Worm (Caenorhabditis elegans) whole organism, L1 larva: Measurements from ENCODE around the gene C16B8.2.

ENCODE experiments used
- C04F5.9 ChIP-seq: sonication (generic microtip); optimal IDR thresholded peaks from 2 replicates; lab custom pipeline; 2016; ENCODE audit warnings: missing genetic modification characterization, missing compliant biosample characterization
- C16A3.4 ChIP-seq: fragments of 150-350 bp; optimal IDR thresholded peaks from 2 replicates; lab custom pipeline; 2014; ENCODE audit warnings: missing biosample characterization, missing genetic modification characterization
- F16B12.6 ChIP-seq: fragments of 150-350 bp; optimal IDR thresholded peaks from 2 replicates; lab custom pipeline; 2014; ENCODE audit warnings: missing biosample characterization, missing genetic modification characterization
- Y116A8C.19 ChIP-seq: sonication (generic microtip); optimal IDR thresholded peaks from 2 replicates; lab custom pipeline; 2016; ENCODE audit warnings: missing compliant biosample characterization, missing genetic modification characterization, borderline replicate concordance
- alr-1 ChIP-seq: fragments of 200-800 bp; sonication (Bioruptor generic); optimal IDR thresholded peaks from 2 replicates; lab custom pipeline; 2018; ENCODE audit warnings: borderline replicate concordance, mild to moderate bottlenecking, missing genetic modification characterization, missing compliant biosample characterization
- blmp-1 ChIP-seq: fragments of 150-350 bp; optimal IDR thresholded peaks from 2 replicates; lab custom pipeline; 2014; ENCODE audit warnings: missing biosample characterization, missing genetic modification characterization
- ceh-63 ChIP-seq: fragments of 200-800 bp; sonication (Bioruptor generic); optimal IDR thresholded peaks from 2 replicates; lab custom pipeline; 2018; ENCODE audit warnings: mild to moderate bottlenecking, missing genetic modification characterization, missing compliant biosample characterization
- ceh-82 ChIP-seq, 3 experiments: fragments of 150-350 bp in 1 of 3; sonication (generic microtip) in 2 of 3; optimal IDR thresholded peaks; 2 replicates each; lab custom pipeline; 2014 to 2017; ENCODE audit warnings: missing biosample characterization in 3 of 3, missing genetic modification characterization in 3 of 3
- ceh-88 ChIP-seq: fragments of 200-800 bp; sonication (Bioruptor generic); IDR thresholded peaks from 2 replicates; pipeline ENCODE4 v1.3.6; 2022; ENCODE audit warnings: missing genetic modification characterization, missing compliant biosample characterization
- ceh-90 ChIP-seq: sonication (generic microtip); optimal IDR thresholded peaks from 2 replicates; lab custom pipeline; 2016; ENCODE audit warnings: missing genetic modification characterization, missing compliant biosample characterization
- ces-1 ChIP-seq: fragments of 150-350 bp; optimal IDR thresholded peaks from 2 replicates; lab custom pipeline; 2014; ENCODE audit warnings: missing biosample characterization, missing genetic modification reagents, missing genetic modification characterization
- dpl-1 ChIP-seq, 3 experiments: fragments of 150-350 bp in 2 of 3; sonication (generic microtip) in 1 of 3; optimal IDR thresholded peaks; 2 replicates each; lab custom pipeline; 2014 to 2017; ENCODE audit warnings: missing biosample characterization in 3 of 3, missing genetic modification characterization in 3 of 3, missing genetic modification reagents in 3 of 3
- dsc-1 ChIP-seq: sonication (generic microtip); optimal IDR thresholded peaks from 2 replicates; lab custom pipeline; 2016; ENCODE audit warnings: mild to moderate bottlenecking, missing genetic modification characterization, missing compliant biosample characterization
- efl-3 ChIP-seq: fragments of 200-800 bp; sonication (Bioruptor generic); optimal IDR thresholded peaks from 2 replicates; lab custom pipeline; 2018; ENCODE audit warnings: mild to moderate bottlenecking, missing genetic modification characterization, missing compliant biosample characterization
- egl-13 ChIP-seq: sonication (generic microtip); optimal IDR thresholded peaks from 2 replicates; lab custom pipeline; 2016; ENCODE audit warnings: missing genotype, missing genetic modification reagents, missing genetic modification characterization, missing compliant biosample characterization
- egl-27 ChIP-seq, 2 experiments: fragments of 150-350 bp in 1 of 2; sonication (generic microtip); optimal IDR thresholded peaks; 3 replicates each; lab custom pipeline; 2017 to 2018; ENCODE audit warnings: missing biosample characterization in 2 of 2, missing genetic modification characterization in 2 of 2, missing genetic modification reagents in 2 of 2
- ets-5 ChIP-seq: fragments of 200-800 bp; sonication (Bioruptor generic); IDR thresholded peaks from 2 replicates; pipeline ENCODE4 v1.3.6; 2022; ENCODE audit warnings: missing genetic modification characterization, missing compliant biosample characterization
- fkh-10 ChIP-seq: sonication (generic microtip); optimal IDR thresholded peaks from 2 replicates; lab custom pipeline; 2017; ENCODE audit warnings: missing biosample characterization, missing genetic modification reagents, missing genetic modification characterization
- fos-1 ChIP-seq: fragments of 150-350 bp; optimal IDR thresholded peaks from 2 replicates; lab custom pipeline; 2014; ENCODE audit warnings: missing biosample characterization, missing genetic modification characterization
- hlh-17 ChIP-seq: fragments of 200-800 bp; sonication (Bioruptor generic); optimal IDR thresholded peaks from 2 replicates; lab custom pipeline; 2018; ENCODE audit warnings: missing genetic modification characterization, mild to moderate bottlenecking, missing compliant biosample characterization, moderate library complexity, borderline replicate concordance
- hpl-2 ChIP-seq: fragments of 150-350 bp; optimal IDR thresholded peaks from 2 replicates; lab custom pipeline; 2014; ENCODE audit warnings: missing biosample characterization, missing genetic modification reagents, missing genetic modification characterization
- irx-1 ChIP-seq: sonication (generic microtip); optimal IDR thresholded peaks from 2 replicates; lab custom pipeline; 2016; ENCODE audit warnings: missing genetic modification characterization, missing compliant biosample characterization
- isw-1 ChIP-seq: fragments of 200-800 bp; sonication (Bioruptor generic); IDR thresholded peaks from 2 replicates; pipeline ENCODE4 v1.3.6; 2022; ENCODE audit warnings: missing genetic modification characterization, missing compliant biosample characterization
- jun-1 ChIP-seq: fragments of 150-350 bp; optimal IDR thresholded peaks from 2 replicates; lab custom pipeline; 2014; ENCODE audit warnings: missing biosample characterization, missing genetic modification reagents, missing genetic modification characterization
- lin-13 ChIP-seq: fragments of 150-350 bp; optimal IDR thresholded peaks from 2 replicates; lab custom pipeline; 2014; ENCODE audit warnings: missing biosample characterization, missing genetic modification reagents, missing genetic modification characterization
- lin-14 ChIP-seq: fragments of 200-800 bp; sonication (Bioruptor generic); optimal IDR thresholded peaks from 2 replicates; lab custom pipeline; 2018; ENCODE audit warnings: mild to moderate bottlenecking, missing genetic modification characterization, moderate library complexity, missing compliant biosample characterization
- lin-39 ChIP-seq: fragments of 150-350 bp; optimal IDR thresholded peaks from 2 replicates; lab custom pipeline; 2014; ENCODE audit warnings: missing biosample characterization, missing genetic modification reagents, missing genetic modification characterization
- lsy-2 ChIP-seq, 2 experiments: fragments of 150-350 bp; optimal IDR thresholded peaks; 2 replicates each; lab custom pipeline; 2014; ENCODE audit warnings: missing biosample characterization in 2 of 2, missing genetic modification characterization in 2 of 2
- mab-9 ChIP-seq: fragments of 200-800 bp; sonication (Bioruptor generic); IDR thresholded peaks from 2 replicates; pipeline ENCODE4 v1.3.6; 2022; ENCODE audit warnings: missing genetic modification reagents, missing genetic modification characterization, missing compliant biosample characterization
- mdl-1 ChIP-seq, 2 experiments: fragments of 150-350 bp; optimal IDR thresholded peaks; 2 replicates each; lab custom pipeline; 2014 to 2017; ENCODE audit warnings: missing biosample characterization in 2 of 2, missing genetic modification characterization in 2 of 2, inconsistent platforms in 1 of 2
- mep-1 ChIP-seq: fragments of 150-350 bp; optimal IDR thresholded peaks from 2 replicates; lab custom pipeline; 2014; ENCODE audit warnings: missing biosample characterization, missing genetic modification characterization
- nhr-19 ChIP-seq: fragments of 200-800 bp; sonication (Bioruptor generic); conservative IDR thresholded peaks from 2 replicates; pipeline ENCODE4 v1.3.6; 2022; ENCODE audit warnings: missing genetic modification characterization, missing compliant biosample characterization
- nhr-28 ChIP-seq: fragments of 150-350 bp; optimal IDR thresholded peaks from 2 replicates; lab custom pipeline; 2014; ENCODE audit warnings: missing biosample characterization, missing genetic modification characterization
- nhr-47 ChIP-seq: sonication (generic microtip); optimal IDR thresholded peaks from 2 replicates; lab custom pipeline; 2016; ENCODE audit warnings: mild to moderate bottlenecking, missing genetic modification characterization, moderate library complexity, missing compliant biosample characterization
- nhr-76 ChIP-seq: sonication (generic microtip); optimal IDR thresholded peaks from 2 replicates; lab custom pipeline; 2017; ENCODE audit warnings: missing biosample characterization, missing genetic modification characterization
- nhr-77 ChIP-seq: fragments of 150-350 bp; optimal IDR thresholded peaks from 2 replicates; lab custom pipeline; 2014; ENCODE audit warnings: missing biosample characterization, missing genetic modification characterization
- nhr-84 ChIP-seq: sonication (generic microtip); optimal IDR thresholded peaks from 2 replicates; lab custom pipeline; 2017; ENCODE audit warnings: missing biosample characterization, missing genetic modification characterization
- nhr-85 ChIP-seq: sonication (generic microtip); peaks from one replicate; lab custom pipeline; 2016; ENCODE audit warnings: missing genetic modification characterization, inconsistent platforms, missing compliant biosample characterization
- nhr-90 ChIP-seq: sonication (generic microtip); optimal IDR thresholded peaks from 2 replicates; lab custom pipeline; 2016; ENCODE audit warnings: mild to moderate bottlenecking, missing genetic modification characterization, missing compliant biosample characterization; ENCODE audit not compliant: poor library complexity
- pax-3 ChIP-seq: fragments of 200-800 bp; sonication (Bioruptor generic); optimal IDR thresholded peaks from 2 replicates; lab custom pipeline; 2018; ENCODE audit warnings: mild to moderate bottlenecking, missing genetic modification characterization, moderate library complexity, missing compliant biosample characterization
- snu-23 ChIP-seq: sonication (generic microtip); optimal IDR thresholded peaks from 2 replicates; lab custom pipeline; 2016; ENCODE audit warnings: missing genetic modification characterization, missing compliant biosample characterization
- sox-4 ChIP-seq: sonication (generic microtip); optimal IDR thresholded peaks from 2 replicates; lab custom pipeline; 2016; ENCODE audit warnings: missing genetic modification characterization, missing compliant biosample characterization
- sup-37 ChIP-seq: fragments of 200-800 bp; sonication (Bioruptor generic); optimal IDR thresholded peaks from 2 replicates; lab custom pipeline; 2018; ENCODE audit warnings: mild to moderate bottlenecking, missing genetic modification characterization, missing compliant biosample characterization
- swsn-7 ChIP-seq: sonication (generic microtip); optimal IDR thresholded peaks from 2 replicates; lab custom pipeline; 2016; ENCODE audit warnings: missing genetic modification characterization, missing compliant biosample characterization
- unc-30 ChIP-seq: sonication (generic microtip); optimal IDR thresholded peaks from 2 replicates; lab custom pipeline; 2017; ENCODE audit warnings: missing biosample characterization, missing genetic modification characterization
- unc-86 ChIP-seq: sonication (generic microtip); optimal IDR thresholded peaks from 2 replicates; lab custom pipeline; 2016; ENCODE audit warnings: missing genetic modification characterization, missing compliant biosample characterization
- unc-98 ChIP-seq: fragments of 200-800 bp; sonication (Bioruptor generic); IDR thresholded peaks from 2 replicates; pipeline ENCODE4 v1.3.6; 2022; ENCODE audit warnings: missing genetic modification characterization, missing compliant biosample characterization
- vab-15 ChIP-seq: sonication (generic microtip); optimal IDR thresholded peaks from 2 replicates; lab custom pipeline; 2017; ENCODE audit warnings: missing genotype, mild to moderate bottlenecking, missing genetic modification characterization, missing compliant biosample characterization
- xbp-1 ChIP-seq: sonication (generic microtip); optimal IDR thresholded peaks from 2 replicates; lab custom pipeline; 2016; ENCODE audit warnings: missing genetic modification characterization, missing compliant biosample characterization
- zag-1 ChIP-seq: fragments of 150-350 bp; optimal IDR thresholded peaks from 2 replicates; lab custom pipeline; 2014; ENCODE audit warnings: missing biosample characterization, missing genetic modification characterization
- ztf-11 ChIP-seq, 2 experiments: sonication (generic microtip); optimal IDR thresholded peaks; 2 replicates each; lab custom pipeline; 2016 to 2017; ENCODE audit warnings: missing genetic modification characterization in 2 of 2, missing biosample characterization in 1 of 2, missing compliant biosample characterization in 1 of 2

C16B8.2 gene

ce11 chrX:3969980-3970403, 3.8 kb upstream of the C16B8.2 start (continued):
- TF ChIP-seq ceh-88 (peak; percentile 57), hpl-2 (GFP tag; lab: Kevin White, UChicago) (no peak), nhr-19 (GFP tag; lab: Robert Waterston, UW) (peak; percentile 81), unc-30 (tag; lab: Kevin White, UChicago) (no peak), snu-23 (GFP tag; lab: Kevin White, UChicago) (peak; percentile 92), sox-4 (tag; lab: Kevin White, UChicago) (no peak), nhr-47 (peak; percentile 86), xbp-1 (peak; percentile 74), ceh-90 (no peak), ceh-82 (tag; optimal IDR thresholded peaks at IDR 0.05; lab: Kevin White, UChicago) (peak; percentile 69 to 70 (median 70)), fkh-10 (GFP tag; lab: Kevin White, UChicago) (peak; percentile 63), egl-27 (tag; optimal IDR thresholded peaks at IDR 0.05; lab: Kevin White, UChicago) (peak in 1 of 2 experiments; percentile 41), blmp-1 (tag; lab: Kevin White, UChicago) (no peak), nhr-84 (tag; lab: Kevin White, UChicago) (no peak), jun-1 (tag; lab: Kevin White, UChicago) (peak; percentile 55), mep-1 (tag; lab: Kevin White, UChicago) (peak; percentile 91), mab-9 (GFP tag; lab: Robert Waterston, UW) (peak; percentile 59), sup-37 (GFP tag; lab: Kevin White, UChicago) (peak; percentile 12), lin-14 (GFP tag; lab: Kevin White, UChicago) (peak; percentile 89), dsc-1 (tag; lab: Kevin White, UChicago) (peak; percentile 80), ets-5 (GFP tag; lab: Robert Waterston, UW) (no peak), ces-1 (GFP tag; lab: Kevin White, UChicago) (peak; percentile 0), lsy-2 (tag; optimal IDR thresholded peaks at IDR 0.05; lab: Kevin White, UChicago) (peak; percentile 62 to 72), unc-86 (tag; lab: Kevin White, UChicago) (peak; percentile 68), nhr-76 (tag; lab: Kevin White, UChicago) (no peak), nhr-77 (peak; percentile 77), efl-3 (GFP tag; lab: Kevin White, UChicago) (no peak), swsn-7 (tag; lab: Kevin White, UChicago) (peak; percentile 80), isw-1 (GFP tag; lab: Robert Waterston, UW) (peak; percentile 29), Y116A8C.19 (no peak), irx-1 (tag; lab: Kevin White, UChicago) (peak; percentile 71), ceh-63 (no peak), alr-1 (no peak), C16A3.4 (tag; lab: Kevin White, UChicago) (peak; percentile 78), egl-13 (tag; lab: Kevin White, UChicago) (peak; percentile 44), nhr-90 (tag; lab: Kevin White, UChicago) (peak; percentile 84), nhr-85 (tag; lab: Kevin White, UChicago) (peak; percentile 94), F16B12.6 (tag; lab: Kevin White, UChicago) (peak; percentile 17)

- TF ChIP-seq pax-3 (tag; lab: Kevin White, UChicago) (no peak), vab-15 (tag; lab: Kevin White, UChicago) (no peak), blmp-1 (tag; lab: Kevin White, UChicago) (peak; percentile 17), ceh-90 (no peak), lin-13 (GFP tag; lab: Kevin White, UChicago) (no peak), efl-3 (GFP tag; lab: Kevin White, UChicago) (no peak), nhr-28 (tag; lab: Kevin White, UChicago) (no peak), dpl-1 (GFP tag; optimal IDR thresholded peaks at IDR 0.05; lab: Kevin White, UChicago) (no peak), C16A3.4 (tag; lab: Kevin White, UChicago) (peak; percentile 15), lin-14 (GFP tag; lab: Kevin White, UChicago) (no peak), mdl-1 (tag; optimal IDR thresholded peaks at IDR 0.05; lab: Kevin White, UChicago) (peak in 1 of 2 experiments; percentile 6), zag-1 (tag; lab: Kevin White, UChicago) (no peak), Y116A8C.19 (no peak), ztf-11 (tag; optimal IDR thresholded peaks at IDR 0.05; lab: Kevin White, UChicago) (no peak), fos-1 (tag; lab: Kevin White, UChicago) (no peak), snu-23 (GFP tag; lab: Kevin White, UChicago) (peak; percentile 19), unc-98 (GFP tag; lab: Robert Waterston, UW) (no peak), ceh-88 (no peak), hlh-17 (GFP tag; lab: Kevin White, UChicago) (no peak), xbp-1 (peak; percentile 12), nhr-19 (GFP tag; lab: Robert Waterston, UW) (peak; percentile 7; the same call in 1 of the 2 replicates), lin-39 (tag; lab: Kevin White, UChicago) (no peak), C04F5.9 (tag; lab: Kevin White, UChicago) (no peak)
These were observed 3.1 kb upstream of the C16B8.2 start for ce11 chrX:3969353-3969752.
